Fruit fly (Drosophila melanogaster) whole organism: ENCODE measurements around the gene pigeon.

Experiments
- CG8478 ChIP-seq: fragments of >200 bp; optimal IDR thresholded peaks from 2 replicates; lab custom pipeline; 2018; ENCODE audit warnings: inconsistent platforms
- Dll ChIP-seq: fragments of >200 bp; optimal IDR thresholded peaks from 2 replicates; lab custom pipeline; 2017
- EcR ChIP-seq, 2 experiments: fragments of >200 bp; optimal IDR thresholded peaks; 2 replicates each; lab custom pipeline; 2017; ENCODE audit warnings: missing biosample characterization in 2 of 2, missing genetic modification characterization in 2 of 2, missing genetic modification reagents in 2 of 2
- pan ChIP-seq: fragments of >200 bp; optimal IDR thresholded peaks from 2 replicates; lab custom pipeline; 2017
- psq ChIP-seq: fragments of >200 bp; optimal IDR thresholded peaks from 2 replicates; lab custom pipeline; 2017
- usp ChIP-seq: fragments of >200 bp; optimal IDR thresholded peaks from 2 replicates; lab custom pipeline; 2017; ENCODE audit warnings: missing biosample characterization, missing genetic modification characterization, mixed read lengths

DNA sequence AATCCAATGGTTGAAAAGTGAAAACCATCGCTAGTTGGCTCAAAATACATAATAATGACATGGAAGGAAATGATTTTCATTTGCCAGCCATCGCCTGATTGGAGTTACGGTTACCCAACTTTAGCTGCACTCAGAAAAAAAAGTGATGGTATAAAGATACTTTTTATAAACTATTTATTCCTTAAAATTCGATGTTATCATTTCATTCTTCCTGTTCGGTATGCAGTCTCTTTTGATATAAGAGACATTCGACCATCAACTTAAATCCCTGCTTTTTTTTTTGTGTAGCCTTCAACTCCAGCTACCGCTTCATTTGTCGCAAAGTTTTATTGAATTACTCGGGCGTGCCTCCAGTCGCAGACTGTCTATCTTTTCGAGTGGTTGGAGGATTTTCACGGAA lies 26.6 kb downstream of the pigeon start:
- TF ChIP-seq pan (lab: Kevin White, UChicago) (no peak), usp (GFP tag; lab: Kevin White, UChicago) (no peak), CG8478 (lab: Kevin White, UChicago) (no peak), psq (lab: Kevin White, UChicago) (no peak), Dll (lab: Kevin White, UChicago) (no peak), EcR (GFP tag; optimal IDR thresholded peaks at IDR 0.05; lab: Kevin White, UChicago) (no peak)
